Fruit fly (Drosophila melanogaster) Kc167 (cell line): ENCODE data around the gene HisRS.

ENCODE experiments used
- Myc ChIP-seq: fragments of >200 bp; optimal IDR thresholded peaks from 2 replicates; lab custom pipeline; 2017; ENCODE audit warnings: missing external identifiers
- Sin3A ChIP-seq: fragments of >200 bp; optimal IDR thresholded peaks from 2 replicates; lab custom pipeline; 2018; ENCODE audit warnings: missing external identifiers
- ttk ChIP-seq: sonication (Bioruptor generic); optimal IDR thresholded peaks from 2 replicates; lab custom pipeline; 2017; ENCODE audit warnings: missing external identifiers

- TF ChIP-seq ttk (no peak), Myc (lab: Kevin White, UChicago) (no peak), Sin3A (lab: Kevin White, UChicago) (no peak)
Observed at dm6 chrX:18523146-18523812, 8.1 kb downstream of the HisRS start.
